1 worm cellular context compared by ENCODE assay signal in the genomic region with DNA sequence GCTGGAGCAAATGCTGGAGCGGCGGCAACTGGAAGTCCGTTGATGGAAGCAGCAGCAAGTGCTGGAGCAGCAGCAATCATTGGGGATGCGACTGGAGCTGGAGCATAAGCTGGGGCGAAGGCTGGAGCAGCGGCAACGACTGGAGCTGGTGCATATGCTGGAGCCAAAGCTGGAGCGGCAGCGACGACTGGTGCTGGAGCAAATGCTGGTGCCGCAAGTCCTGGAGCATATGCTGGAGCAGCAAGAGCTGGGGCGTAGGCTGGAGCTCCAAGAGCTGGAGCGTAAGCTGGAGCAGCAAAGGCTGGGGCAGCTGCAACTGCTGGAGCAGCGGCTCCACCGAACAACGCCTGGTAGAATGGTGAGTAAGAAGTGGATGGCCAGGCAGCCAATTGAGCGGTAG.
TF ChIP-seq lines count a peak whose summit lies in the region.

No protein-coding gene starts in this region.

TF ChIP-seq in whole organism, L4 larva, 104 proteins besides CTCF, POLR2A, EP300 and RAD21 (continued from another document):
- TF ChIP-seq nhr-76 (tag; optimal IDR thresholded peaks at IDR 0.05; lab: Kevin White, UChicago): no peak
- no peak for TF ChIP-seq arid-1 (GFP tag; conservative IDR thresholded peaks at IDR 0.05; lab: Robert Waterston, UW)
- TF ChIP-seq nhr-48 (tag; optimal IDR thresholded peaks at IDR 0.05; lab: Kevin White, UChicago): no peak
- peak; percentile 74 for TF ChIP-seq egl-43 (GFP tag; IDR thresholded peaks at IDR 0.05; lab: Robert Waterston, UW)
- no peak for TF ChIP-seq lim-7 (GFP tag; IDR thresholded peaks at IDR 0.05; lab: Robert Waterston, UW)
- no peak for TF ChIP-seq tra-1 (GFP tag; IDR thresholded peaks at IDR 0.05; lab: Robert Waterston, UW)
- TF ChIP-seq madf-9 (GFP tag; conservative IDR thresholded peaks at IDR 0.05; lab: Robert Waterston, UW): no peak
TF ChIP-seq in whole organism, L4 larva: peak in this region for 3.
